Fruit fly (Drosophila melanogaster) whole organism, embryonic: ENCODE measurements around the gene PpD6.
A peak's percentile ranks its signal among the peaks of the same experiment; 100 is the strongest.

Source experiments
- Awh ChIP-seq: fragments of 200-800 bp; sonication (Bioruptor generic); IDR thresholded peaks from 2 replicates; pipeline ENCODE4, ENCODE4 v1.3.6; 2022; ENCODE audit warnings: missing biosample characterization, missing genetic modification characterization
- BEAF-32 ChIP-seq: fragments of 200-800 bp; sonication (Bioruptor generic); optimal IDR thresholded peaks from 3 replicates; lab custom pipeline; 2017; ENCODE audit warnings: missing biosample characterization, missing genetic modification characterization, mild to moderate bottlenecking, moderate library complexity, missing genetic modification reagents
- CG10979 ChIP-seq: fragments of 200-800 bp; sonication (Bioruptor generic); optimal IDR thresholded peaks from 2 replicates; lab custom pipeline; 2018; ENCODE audit warnings: missing biosample characterization, mild to moderate bottlenecking, missing genetic modification characterization, moderate library complexity
- CG11093 ChIP-seq: fragments of 200-800 bp; sonication (Bioruptor generic); IDR thresholded peaks from 3 replicates; pipeline ENCODE4 v1.3.6; 2022; ENCODE audit warnings: missing biosample characterization, missing genetic modification characterization
- CG12155 ChIP-seq: fragments of 200-800 bp; sonication (Bioruptor generic); optimal IDR thresholded peaks from 3 replicates; lab custom pipeline; 2016; ENCODE audit warnings: missing biosample characterization, missing genetic modification characterization
- CG1233 ChIP-seq: fragments of 200-800 bp; sonication (Bioruptor generic); optimal IDR thresholded peaks from 4 replicates; lab custom pipeline; 2018; ENCODE audit warnings: missing biosample characterization, mild to moderate bottlenecking, missing genetic modification characterization
- CG12744 ChIP-seq: fragments of 200-800 bp; sonication (Bioruptor generic); optimal IDR thresholded peaks from 2 replicates; lab custom pipeline; 2016; ENCODE audit warnings: missing biosample characterization, missing genetic modification characterization
- CG15073 ChIP-seq: fragments of 200-800 bp; sonication (Bioruptor generic); optimal IDR thresholded peaks from 2 replicates; lab custom pipeline; 2016; ENCODE audit warnings: missing biosample characterization, missing genetic modification characterization
- CG15269 ChIP-seq: fragments of 200-800 bp; sonication (Bioruptor generic); optimal IDR thresholded peaks from 2 replicates; lab custom pipeline; 2018; ENCODE audit warnings: missing biosample characterization, mild to moderate bottlenecking, missing genetic modification characterization, moderate library complexity
- CG15514 ChIP-seq: fragments of 200-800 bp; sonication (Bioruptor generic); optimal IDR thresholded peaks from 3 replicates; lab custom pipeline; 2017; ENCODE audit warnings: missing biosample characterization, missing genetic modification characterization, mild to moderate bottlenecking, moderate library complexity, missing genetic modification reagents
- CG4617 ChIP-seq: fragments of 200-800 bp; sonication (Bioruptor generic); optimal IDR thresholded peaks from 3 replicates; lab custom pipeline; 2016; ENCODE audit warnings: missing biosample characterization, missing genetic modification characterization, borderline replicate concordance
- CG4820 ChIP-seq: fragments of 200-800 bp; sonication (Bioruptor generic); optimal IDR thresholded peaks from 3 replicates; lab custom pipeline; 2016; ENCODE audit warnings: missing biosample characterization, missing genetic modification characterization
- CG6175 ChIP-seq: fragments of 200-800 bp; sonication (Bioruptor generic); IDR thresholded peaks from 3 replicates; pipeline ENCODE4 v1.3.6; 2022; ENCODE audit warnings: missing biosample characterization, missing genetic modification characterization
- CG6654 ChIP-seq: fragments of 200-800 bp; sonication (Bioruptor generic); optimal IDR thresholded peaks from 2 replicates; lab custom pipeline; 2017; ENCODE audit warnings: missing biosample characterization, mild to moderate bottlenecking, missing genetic modification characterization
- CG7928 ChIP-seq: fragments of 200-800 bp; sonication (Bioruptor generic); optimal IDR thresholded peaks from 2 replicates; lab custom pipeline; 2017; ENCODE audit warnings: missing biosample characterization, mild to moderate bottlenecking, missing genetic modification characterization
- CG8944 ChIP-seq: fragments of 200-800 bp; sonication (Bioruptor generic); optimal IDR thresholded peaks from 3 replicates; lab custom pipeline; 2016; ENCODE audit warnings: missing biosample characterization, missing genetic modification characterization
- CkIIα-i1 ChIP-seq: fragments of 200-800 bp; sonication (Bioruptor generic); IDR thresholded peaks from 2 replicates; pipeline ENCODE4 v1.3.6; 2022; ENCODE audit warnings: missing biosample characterization, missing genetic modification characterization
- D ChIP-seq, 2 experiments: fragments of 200-800 bp in 1 of 2; fragments of >200 bp in 1 of 2; sonication (Bioruptor generic) in 1 of 2; optimal IDR thresholded peaks; 2 replicates in 1 of 2; 3 replicates in 1 of 2; lab custom pipeline; 2017; ENCODE audit warnings: mild to moderate bottlenecking in 1 of 2, missing biosample characterization in 1 of 2, missing genetic modification characterization in 1 of 2, missing genetic modification reagents in 1 of 2
- Fer3 ChIP-seq: fragments of 200-800 bp; sonication (Bioruptor generic); optimal IDR thresholded peaks from 2 replicates; lab custom pipeline; 2018; ENCODE audit warnings: missing biosample characterization, mild to moderate bottlenecking, missing genetic modification characterization, moderate library complexity
- Gug ChIP-seq: fragments of 200-800 bp; sonication (Bioruptor generic); IDR thresholded peaks from 4 replicates; pipeline ENCODE4 v1.3.6; 2022; ENCODE audit warnings: missing biosample characterization, missing genetic modification characterization
- HLH3B ChIP-seq: fragments of 200-800 bp; sonication (Bioruptor generic); IDR thresholded peaks from 2 replicates; pipeline ENCODE4 v1.3.6; 2022; ENCODE audit warnings: missing biosample characterization, missing genetic modification characterization
- Hey ChIP-seq: fragments of 200-800 bp; sonication (Bioruptor generic); optimal IDR thresholded peaks from 3 replicates; lab custom pipeline; 2018; ENCODE audit warnings: missing biosample characterization, mild to moderate bottlenecking, missing genetic modification characterization
- Hr78 ChIP-seq, 2 experiments: fragments of 200-800 bp in 1 of 2; fragments of >200 bp in 1 of 2; sonication (Bioruptor generic) in 1 of 2; optimal IDR thresholded peaks; 2 replicates each; lab custom pipeline; 2017 to 2019; ENCODE audit warnings: missing biosample characterization in 2 of 2, missing genetic modification characterization in 2 of 2, mild to moderate bottlenecking in 1 of 2, moderate library complexity in 1 of 2
- Meics ChIP-seq: fragments of 200-800 bp; sonication (Bioruptor generic); optimal IDR thresholded peaks from 2 replicates; lab custom pipeline; 2017; ENCODE audit warnings: missing biosample characterization, mild to moderate bottlenecking, missing genetic modification characterization
- NC2α ChIP-seq: fragments of 200-800 bp; sonication (Bioruptor generic); optimal IDR thresholded peaks from 2 replicates; lab custom pipeline; 2016; ENCODE audit warnings: missing biosample characterization, missing genetic modification characterization
- Nf-YA ChIP-seq: fragments of 200-800 bp; sonication (Bioruptor generic); IDR thresholded peaks from 2 replicates; pipeline ENCODE4 v1.3.6; 2022; ENCODE audit warnings: missing biosample characterization, missing genetic modification characterization
- Sry-δ ChIP-seq: fragments of 200-800 bp; sonication (Bioruptor generic); optimal IDR thresholded peaks from 2 replicates; lab custom pipeline; 2016; ENCODE audit warnings: missing biosample characterization, missing genetic modification characterization
- TFAM ChIP-seq: fragments of 200-800 bp; sonication (Bioruptor generic); optimal IDR thresholded peaks from 2 replicates; lab custom pipeline; 2017; ENCODE audit warnings: missing biosample characterization, missing genetic modification characterization, inconsistent platforms
- Xrp1 ChIP-seq: fragments of 200-800 bp; sonication (Bioruptor generic); IDR thresholded peaks from 2 replicates; pipeline ENCODE4 v1.3.6; 2022; ENCODE audit warnings: missing biosample characterization, missing genetic modification characterization
- abd-A ChIP-seq: fragments of 200-800 bp; sonication (Bioruptor generic); optimal IDR thresholded peaks from 3 replicates; lab custom pipeline; 2019; ENCODE audit warnings: missing biosample characterization, mild to moderate bottlenecking, missing genetic modification characterization, moderate library complexity
- ap ChIP-seq: fragments of 200-800 bp; sonication (Bioruptor generic); IDR thresholded peaks from 2 replicates; pipeline ENCODE4 v1.3.6; 2022; ENCODE audit warnings: missing biosample characterization, missing genetic modification characterization
- ase ChIP-seq: fragments of 200-800 bp; sonication (Bioruptor generic); IDR thresholded peaks from 3 replicates; pipeline ENCODE4 v1.3.6; 2022; ENCODE audit warnings: missing biosample characterization, missing genetic modification characterization
- cad ChIP-seq: fragments of >200 bp; optimal IDR thresholded peaks from 2 replicates; lab custom pipeline; 2017; ENCODE audit warnings: missing biosample characterization, missing genetic modification characterization
- dpn ChIP-seq, 2 experiments: fragments of 200-800 bp; sonication (Bioruptor generic); optimal IDR thresholded peaks; 3 replicates each; lab custom pipeline; 2016; ENCODE audit warnings: missing biosample characterization in 2 of 2, missing genetic modification characterization in 2 of 2
- ems ChIP-seq: fragments of 200-800 bp; sonication (Bioruptor generic); optimal IDR thresholded peaks from 3 replicates; lab custom pipeline; 2016; ENCODE audit warnings: missing biosample characterization, missing genetic modification characterization
- ftz-f1 ChIP-seq: fragments of 200-800 bp; sonication (Bioruptor generic); optimal IDR thresholded peaks from 2 replicates; lab custom pipeline; 2016; ENCODE audit warnings: missing biosample characterization, missing genetic modification characterization
- fu2 ChIP-seq: fragments of 200-800 bp; sonication (Bioruptor generic); optimal IDR thresholded peaks from 2 replicates; lab custom pipeline; 2016; ENCODE audit warnings: missing biosample characterization, missing genetic modification characterization
- gcm ChIP-seq: fragments of 200-800 bp; sonication (Bioruptor generic); optimal IDR thresholded peaks from 2 replicates; lab custom pipeline; 2019; ENCODE audit warnings: missing biosample characterization, mild to moderate bottlenecking, missing genetic modification characterization, moderate library complexity
- gsb-n ChIP-seq: fragments of 200-800 bp; sonication (Bioruptor generic); optimal IDR thresholded peaks from 3 replicates; lab custom pipeline; 2018; ENCODE audit warnings: missing biosample characterization, mild to moderate bottlenecking, missing genetic modification characterization
- h ChIP-seq: fragments of >200 bp; optimal IDR thresholded peaks from 2 replicates; lab custom pipeline; 2017
- kay ChIP-seq: fragments of 200-800 bp; sonication (Bioruptor generic); optimal IDR thresholded peaks from 2 replicates; lab custom pipeline; 2016; ENCODE audit warnings: missing biosample characterization, missing genetic modification characterization
- luna ChIP-seq: fragments of 200-800 bp; sonication (Bioruptor generic); optimal IDR thresholded peaks from 2 replicates; lab custom pipeline; 2016; ENCODE audit warnings: missing biosample characterization, missing genetic modification characterization
- pnt ChIP-seq: fragments of 200-800 bp; sonication (Bioruptor generic); optimal IDR thresholded peaks from 3 replicates; lab custom pipeline; 2016; ENCODE audit warnings: missing biosample characterization, missing genetic modification characterization
- psq ChIP-seq: fragments of 200-800 bp; sonication (Bioruptor generic); optimal IDR thresholded peaks from 2 replicates; lab custom pipeline; 2017; ENCODE audit warnings: missing biosample characterization, missing genetic modification characterization
- rib ChIP-seq: fragments of 200-800 bp; sonication (Bioruptor generic); IDR thresholded peaks from 2 replicates; pipeline ENCODE4 v1.3.6; 2022; ENCODE audit warnings: missing biosample characterization, missing genetic modification characterization
- ro ChIP-seq: fragments of 200-800 bp; sonication (Bioruptor generic); IDR thresholded peaks from 2 replicates; pipeline ENCODE4 v1.3.6; 2022; ENCODE audit warnings: missing biosample characterization, missing genetic modification characterization
- slbo ChIP-seq: fragments of 200-800 bp; sonication (Bioruptor generic); IDR thresholded peaks from 2 replicates; pipeline ENCODE4 v1.3.6; 2022; ENCODE audit warnings: missing biosample characterization, missing genetic modification characterization
- tio ChIP-seq: fragments of 200-800 bp; sonication (Bioruptor generic); optimal IDR thresholded peaks from 2 replicates; lab custom pipeline; 2017; ENCODE audit warnings: missing biosample characterization, missing genetic modification characterization, inconsistent platforms
- unc-4 ChIP-seq: fragments of 200-800 bp; sonication (Bioruptor generic); IDR thresholded peaks from 2 replicates; pipeline ENCODE4 v1.3.6; 2022; ENCODE audit warnings: missing biosample characterization, missing genetic modification characterization; ENCODE audit not compliant: partially characterized antibody
- wdn ChIP-seq: fragments of 200-800 bp; sonication (Bioruptor generic); IDR thresholded peaks from 2 replicates; pipeline ENCODE4 v1.3.6; 2022; ENCODE audit warnings: missing biosample characterization, missing genetic modification characterization

The PpD6 gene

dm6 chr2L:3158260-3159072, 49.0 kb downstream of the PpD6 start (continued):
- TF ChIP-seq Gug (GFP tag; lab: Robert Waterston, UW): no peak
- TF ChIP-seq CG12155 (GFP tag; lab: Kevin White, UChicago): no peak
- no peak for TF ChIP-seq NC2α
- no peak for TF ChIP-seq CG7928
- TF ChIP-seq Awh (GFP tag; lab: Robert Waterston, UW): no peak
- no peak for TF ChIP-seq Hey (tag; lab: Kevin White, UChicago)
- no peak for TF ChIP-seq Sry-δ (GFP tag; lab: Kevin White, UChicago)
- no peak for TF ChIP-seq pnt
- no peak for TF ChIP-seq CG11093 (GFP tag; lab: Robert Waterston, UW)
- no peak for TF ChIP-seq TFAM (GFP tag; lab: Kevin White, UChicago)
- no peak for TF ChIP-seq ro (GFP tag; lab: Robert Waterston, UW)
- no peak for TF ChIP-seq CG8944 (GFP tag; lab: Kevin White, UChicago)
- TF ChIP-seq ems (GFP tag; lab: Kevin White, UChicago): no peak
- no peak for TF ChIP-seq luna (GFP tag; lab: Kevin White, UChicago)
- TF ChIP-seq CG4617: no peak
- 0 out of 2 replicates have a peak, but pooled peaks have one; percentile 5 for TF ChIP-seq ap
- 0 out of 3 replicates have a peak, but pooled peaks have one; percentile 21 for TF ChIP-seq ase (GFP tag; lab: Robert Waterston, UW)
- TF ChIP-seq psq (GFP tag; lab: Kevin White, UChicago): no peak
- no peak for TF ChIP-seq CG12744 (GFP tag; lab: Kevin White, UChicago)
- no peak for TF ChIP-seq dpn (GFP tag; optimal IDR thresholded peaks at IDR 0.05; lab: Kevin White, UChicago)
- TF ChIP-seq fu2 (GFP tag; lab: Kevin White, UChicago): no peak
- TF ChIP-seq Nf-YA (GFP tag; lab: Robert Waterston, UW): no peak
- TF ChIP-seq cad (GFP tag; lab: Kevin White, UChicago): no peak
- TF ChIP-seq CG1233: no peak
- TF ChIP-seq rib: 0 out of 2 replicates have a peak, but pooled peaks have one; percentile 16
- TF ChIP-seq CG10979 (tag; lab: Kevin White, UChicago): no peak
- TF ChIP-seq CG4820 (GFP tag; lab: Kevin White, UChicago): no peak
- peak; percentile 54 for TF ChIP-seq CG15514 (GFP tag; lab: Kevin White, UChicago)
- TF ChIP-seq Meics (GFP tag; lab: Kevin White, UChicago): no peak
- TF ChIP-seq slbo: no peak; the same call in 1 of the 2 replicates
- TF ChIP-seq Hr78 (GFP tag; optimal IDR thresholded peaks at IDR 0.05; lab: Kevin White, UChicago): no peak
- no peak for TF ChIP-seq D (optimal IDR thresholded peaks at IDR 0.05; lab: Kevin White, UChicago)
- TF ChIP-seq D (GFP tag; optimal IDR thresholded peaks at IDR 0.05; lab: Kevin White, UChicago): no peak
- TF ChIP-seq kay (GFP tag; lab: Kevin White, UChicago): peak; percentile 51
- no peak for TF ChIP-seq abd-A (tag; lab: Kevin White, UChicago)
- no peak for TF ChIP-seq tio (GFP tag; lab: Kevin White, UChicago)
- no peak for TF ChIP-seq Fer3
- TF ChIP-seq gcm (GFP tag; lab: Kevin White, UChicago): no peak
- no peak for TF ChIP-seq h (lab: Kevin White, UChicago)
- TF ChIP-seq CG6175: no peak
- peak; percentile 34 for TF ChIP-seq CG15269 (tag; lab: Kevin White, UChicago)
- TF ChIP-seq CG15073: no peak
- TF ChIP-seq Xrp1 (GFP tag; lab: Robert Waterston, UW): peak; percentile 22; the same call in 1 of the 2 replicates
- TF ChIP-seq BEAF-32 (GFP tag; lab: Kevin White, UChicago): no peak
- TF ChIP-seq HLH3B (GFP tag; lab: Robert Waterston, UW): no peak
- no peak for TF ChIP-seq CkIIα-i1 (GFP tag; lab: Robert Waterston, UW)
- TF ChIP-seq gsb-n (tag; lab: Kevin White, UChicago): peak; percentile 6
- no peak for TF ChIP-seq wdn (GFP tag; lab: Robert Waterston, UW)
- no peak for TF ChIP-seq CG6654 (GFP tag; lab: Kevin White, UChicago)
- no peak for TF ChIP-seq unc-4 (GFP tag; lab: Robert Waterston, UW)
- no peak for TF ChIP-seq ftz-f1 (GFP tag; lab: Kevin White, UChicago)
